Fruit fly (Drosophila melanogaster): Measurements from ENCODE around the gene w-cup.

The w-cup gene

dm6 chr2L:10534022-10534421, 43.6 kb downstream of the w-cup start, which contains the start of gene CG18302:
Gene CG18302, plus strand, starts transcription at chr2L:10534322.
- no peak for TF ChIP-seq kay (GFP tag; ENCODE audit: borderline replicate concordance)
- no peak for TF ChIP-seq CG7101 (tag; optimal IDR thresholded peaks at IDR 0.05)
- no peak for TF ChIP-seq ovo (GFP tag; optimal IDR thresholded peaks at IDR 0.05)
- TF ChIP-seq CG5204 (GFP tag; optimal IDR thresholded peaks at IDR 0.05) = no peak
- TF ChIP-seq CG1620 (GFP tag; optimal IDR thresholded peaks at IDR 0.05) = no peak
- no peak for TF ChIP-seq tj (GFP tag; optimal IDR thresholded peaks at IDR 0.05)
- TF ChIP-seq pad (GFP tag; optimal IDR thresholded peaks at IDR 0.05) = no peak
- no peak for TF ChIP-seq cnc (optimal IDR thresholded peaks at IDR 0.05)
- TF ChIP-seq toe (GFP tag; optimal IDR thresholded peaks at IDR 0.05) = no peak
- TF ChIP-seq CG33017 (tag; optimal IDR thresholded peaks at IDR 0.05) = no peak
- TF ChIP-seq Crg-1 (GFP tag; optimal IDR thresholded peaks at IDR 0.05) = no peak
- no peak for TF ChIP-seq CG14711 (tag; optimal IDR thresholded peaks at IDR 0.05)
- no peak for TF ChIP-seq bab1 (GFP tag; optimal IDR thresholded peaks at IDR 0.05)
- TF ChIP-seq Mnt (GFP tag; optimal IDR thresholded peaks at IDR 0.05) = no peak
- no peak for TF ChIP-seq Hr96 (GFP tag; optimal IDR thresholded peaks at IDR 0.05)
- TF ChIP-seq CG12768 (GFP tag; optimal IDR thresholded peaks at IDR 0.05) = no peak
- no peak for TF ChIP-seq Clk (GFP tag; optimal IDR thresholded peaks at IDR 0.05)
- TF ChIP-seq CG7045 (GFP tag; optimal IDR thresholded peaks at IDR 0.05) = no peak
- TF ChIP-seq CG11617 (GFP tag; optimal IDR thresholded peaks at IDR 0.05) = no peak
- no peak for TF ChIP-seq cic (GFP tag; optimal IDR thresholded peaks at IDR 0.05)

DNA sequence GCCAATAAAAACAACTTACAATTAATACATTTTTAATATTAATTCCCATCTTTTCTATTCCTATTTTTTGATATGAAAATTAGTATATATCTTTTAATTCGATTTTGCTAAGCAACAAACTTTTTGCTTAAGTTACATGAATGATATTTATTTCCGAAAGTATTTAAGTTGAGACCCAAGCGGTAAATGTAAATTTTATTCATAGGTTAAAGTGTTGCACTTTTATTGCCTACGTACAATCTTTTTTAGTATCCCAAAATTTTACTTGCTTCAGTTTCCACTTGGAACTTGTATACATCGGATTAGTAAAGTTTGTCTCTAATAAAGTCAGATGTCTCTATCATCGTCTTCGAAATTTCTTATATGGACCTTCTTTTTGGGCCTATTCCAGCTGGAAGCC, 46.1 kb downstream of the w-cup start, which contains the start of gene CG18301:
CG18301 (plus strand) TSS at position 301 of the 400 bp plus-strand sequence.
- TF ChIP-seq cic (GFP tag; optimal IDR thresholded peaks at IDR 0.05) (no peak), kay (GFP tag; ENCODE audit: borderline replicate concordance) (no peak), Hr96 (GFP tag; optimal IDR thresholded peaks at IDR 0.05) (no peak), CG33017 (tag; optimal IDR thresholded peaks at IDR 0.05) (no peak), ovo (GFP tag; optimal IDR thresholded peaks at IDR 0.05) (no peak), Clk (GFP tag; optimal IDR thresholded peaks at IDR 0.05) (no peak), toe (GFP tag; optimal IDR thresholded peaks at IDR 0.05) (no peak), Mnt (GFP tag; optimal IDR thresholded peaks at IDR 0.05) (no peak), CG7045 (GFP tag; optimal IDR thresholded peaks at IDR 0.05) (no peak), tj (GFP tag; optimal IDR thresholded peaks at IDR 0.05) (no peak), CG14711 (tag; optimal IDR thresholded peaks at IDR 0.05) (no peak)

dm6 chr2L:10530089-10530488, 47.5 kb downstream of the w-cup start:
- TF ChIP-seq CG1620 (GFP tag; optimal IDR thresholded peaks at IDR 0.05) (no peak), Hr96 (GFP tag; optimal IDR thresholded peaks at IDR 0.05) (no peak), CG5204 (GFP tag; optimal IDR thresholded peaks at IDR 0.05) (no peak), tj (GFP tag; optimal IDR thresholded peaks at IDR 0.05) (no peak), CG11617 (GFP tag; optimal IDR thresholded peaks at IDR 0.05) (no peak), Crg-1 (GFP tag; optimal IDR thresholded peaks at IDR 0.05) (no peak), CG14711 (tag; optimal IDR thresholded peaks at IDR 0.05) (no peak), CG12768 (GFP tag; optimal IDR thresholded peaks at IDR 0.05) (no peak)

DNA sequence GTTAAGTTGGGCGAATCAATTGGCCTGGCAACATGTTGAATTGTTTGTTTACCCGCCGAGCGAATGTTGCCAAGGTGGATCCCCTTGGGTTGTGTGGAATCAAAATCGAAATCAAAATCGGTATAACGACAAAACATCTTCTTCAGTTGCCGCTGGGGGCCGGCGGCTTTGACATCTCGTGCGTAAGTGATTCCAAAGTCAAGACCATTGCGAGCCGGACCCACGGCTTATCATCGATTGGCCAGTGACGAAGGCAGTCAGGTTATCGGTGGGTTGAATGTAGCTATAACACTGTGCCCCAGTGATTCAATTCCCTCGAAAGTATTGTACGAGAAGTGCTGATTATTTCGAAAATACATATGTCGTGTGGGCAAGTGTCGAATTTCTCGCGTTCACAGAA, 48.6 kb downstream of the w-cup start:
- TF ChIP-seq cnc (optimal IDR thresholded peaks at IDR 0.05) (no peak), CG7045 (GFP tag; optimal IDR thresholded peaks at IDR 0.05) (no peak), ovo (GFP tag; optimal IDR thresholded peaks at IDR 0.05) (no peak), bab1 (GFP tag; optimal IDR thresholded peaks at IDR 0.05) (no peak), CG12768 (GFP tag; optimal IDR thresholded peaks at IDR 0.05) (no peak), CG33017 (tag; optimal IDR thresholded peaks at IDR 0.05) (no peak), CG7101 (tag; optimal IDR thresholded peaks at IDR 0.05) (no peak), tj (GFP tag; optimal IDR thresholded peaks at IDR 0.05) (peak; percentile 49), cic (GFP tag; optimal IDR thresholded peaks at IDR 0.05) (peak; percentile 12), CG5204 (GFP tag; optimal IDR thresholded peaks at IDR 0.05) (no peak)

- TF ChIP-seq CG5204 (GFP tag; optimal IDR thresholded peaks at IDR 0.05) (peak; percentile 4), Hr96 (GFP tag; optimal IDR thresholded peaks at IDR 0.05) (no peak), Crg-1 (GFP tag; optimal IDR thresholded peaks at IDR 0.05) (no peak), cnc (optimal IDR thresholded peaks at IDR 0.05) (no peak), CG14711 (tag; optimal IDR thresholded peaks at IDR 0.05) (peak; percentile 66), CG1620 (GFP tag; optimal IDR thresholded peaks at IDR 0.05) (peak; percentile 15), kay (GFP tag; ENCODE audit: borderline replicate concordance) (no peak), bab1 (GFP tag; optimal IDR thresholded peaks at IDR 0.05) (peak; percentile 80), tj (GFP tag; optimal IDR thresholded peaks at IDR 0.05) (peak; percentile 64), toe (GFP tag; optimal IDR thresholded peaks at IDR 0.05) (no peak), CG7101 (tag; optimal IDR thresholded peaks at IDR 0.05) (peak; percentile 48), ovo (GFP tag; optimal IDR thresholded peaks at IDR 0.05) (no peak), CG33017 (tag; optimal IDR thresholded peaks at IDR 0.05) (peak; percentile 48), CG12768 (GFP tag; optimal IDR thresholded peaks at IDR 0.05) (no peak), CG11617 (GFP tag; optimal IDR thresholded peaks at IDR 0.05) (peak; percentile 10), CG7045 (GFP tag; optimal IDR thresholded peaks at IDR 0.05) (peak; percentile 61), Mnt (GFP tag; optimal IDR thresholded peaks at IDR 0.05) (no peak), pad (GFP tag; optimal IDR thresholded peaks at IDR 0.05) (peak; percentile 26), cic (GFP tag; optimal IDR thresholded peaks at IDR 0.05) (no peak), Clk (GFP tag; optimal IDR thresholded peaks at IDR 0.05) (no peak)
Observed at dm6 chr2L:10526953-10527584, 50.5 kb downstream of the w-cup start, which contains the start of gene Lip4. Gene Lip4, plus strand, starts transcription at chr2L:10527572.

All from whole organism, adult.